Fruit fly (Drosophila melanogaster): ENCODE data around the gene CG6791.

Gene CG6791

DNA sequence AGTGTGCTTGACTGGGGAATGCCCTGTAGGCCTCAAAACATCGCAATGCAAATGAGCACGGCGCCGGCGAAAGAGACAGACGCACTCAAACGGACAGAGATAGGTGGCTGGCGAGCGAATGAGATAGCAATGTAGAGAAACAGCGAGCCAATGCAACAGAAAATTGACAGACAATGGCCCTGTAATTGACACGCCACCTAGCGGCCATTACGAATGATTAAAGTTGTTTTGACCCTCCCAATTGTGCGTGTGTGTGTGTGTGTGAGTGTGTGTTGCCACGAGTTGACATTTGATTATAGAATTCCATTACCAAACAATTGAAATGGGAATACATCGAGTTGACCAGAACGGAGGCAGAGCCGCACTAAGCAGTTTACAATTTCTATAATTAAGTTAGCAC, 45.8 kb downstream of the CG6791 start:
- TF ChIP-seq psq (optimal IDR thresholded peaks at IDR 0.05) = no peak
- no peak for TF ChIP-seq Myc (optimal IDR thresholded peaks at IDR 0.05)

DNA sequence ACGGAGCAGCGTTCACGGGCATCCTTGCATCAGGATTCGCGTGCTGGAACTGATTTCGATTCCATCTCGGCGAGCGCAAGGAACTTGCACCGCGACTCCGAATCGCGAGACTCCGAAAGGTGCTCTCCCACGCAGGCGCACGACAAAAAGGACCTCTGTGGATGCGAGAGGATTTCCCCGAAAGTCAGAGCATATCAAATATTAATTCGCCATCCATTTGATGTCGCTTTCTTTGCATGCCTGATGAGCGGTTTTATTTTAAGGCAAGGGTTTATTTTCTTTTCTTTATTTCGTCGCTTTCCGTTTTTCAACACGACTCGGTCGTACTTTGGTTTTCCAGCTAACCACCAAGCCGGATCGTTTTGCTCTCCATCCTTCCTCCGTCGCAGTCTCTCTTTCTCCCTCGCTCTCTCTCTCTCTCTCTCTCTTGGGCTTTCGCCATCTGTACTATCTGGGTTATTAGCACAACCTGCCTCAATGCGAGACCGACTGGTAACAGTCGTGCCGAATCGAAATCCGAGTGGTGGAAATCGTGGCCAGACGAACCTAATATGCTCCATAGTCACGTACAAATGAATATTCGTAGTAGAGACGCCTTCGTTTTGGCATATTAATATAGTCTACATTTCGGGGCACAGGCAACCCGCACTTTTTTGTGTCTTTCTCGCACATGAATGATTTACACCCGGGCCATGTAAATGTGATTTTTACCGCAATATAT, 46.9 kb downstream of the CG6791 start, which contains the start of gene dpr4:
Gene dpr4 (minus strand): TSS at position 51 of the 721 bp plus-strand sequence.
- TF ChIP-seq Sin3A (optimal IDR thresholded peaks at IDR 0.05) (no peak), Myc (optimal IDR thresholded peaks at IDR 0.05) (no peak), h (optimal IDR thresholded peaks at IDR 0.05) (no peak), ttk (optimal IDR thresholded peaks at IDR 0.05) (no peak), psq (optimal IDR thresholded peaks at IDR 0.05) (no peak), insv (optimal IDR thresholded peaks at IDR 0.05) (no peak)
